Worm (Caenorhabditis elegans) whole organism, L4 larva: ENCODE data around the gene F56D6.9.
"Not testable (repeated sequence)": the region's sequence is repeated elsewhere in the genome, so short reads cannot be mapped to it uniquely, and the experiment has no call there.

Source experiments
- F26F4.8 ChIP-seq: fragments of 200-800 bp; sonication (Bioruptor generic); conservative IDR thresholded peaks from 2 replicates; pipeline ENCODE4 v1.3.6; 2022; ENCODE audit warnings: missing genetic modification characterization, missing compliant biosample characterization
- F37D6.2 ChIP-seq: sonication (generic microtip); optimal IDR thresholded peaks from 2 replicates; lab custom pipeline; 2016; ENCODE audit warnings: mild to moderate bottlenecking, missing genetic modification characterization, missing compliant biosample characterization
- F44E2.7 ChIP-seq: fragments of 200-800 bp; sonication (Bioruptor generic); IDR thresholded peaks from 2 replicates; pipeline ENCODE4 v2.1.2; 2022; ENCODE audit warnings: missing genetic modification characterization, missing compliant biosample characterization
- F49E8.2 ChIP-seq: sonication (generic microtip); optimal IDR thresholded peaks from 2 replicates; lab custom pipeline; 2016; ENCODE audit warnings: missing compliant biosample characterization, mild to moderate bottlenecking, missing genetic modification characterization, borderline replicate concordance
- T26A8.4 ChIP-seq: fragments of 200-800 bp; sonication (Bioruptor generic); IDR thresholded peaks from 2 replicates; pipeline ENCODE4 v1.3.6; 2022; ENCODE audit warnings: missing genetic modification characterization, missing compliant biosample characterization
- Y105C5A.15 ChIP-seq: fragments of 200-800 bp; sonication (Bioruptor generic); IDR thresholded peaks from 2 replicates; pipeline ENCODE4 v1.3.6; 2022; ENCODE audit warnings: missing genetic modification characterization, missing compliant biosample characterization
- Y48G9A.11 ChIP-seq: fragments of 200-800 bp; sonication (Bioruptor generic); IDR thresholded peaks from 2 replicates; pipeline ENCODE4 v1.3.6; 2022; ENCODE audit warnings: missing genetic modification reagents, missing genetic modification characterization, missing compliant biosample characterization
- aha-1 ChIP-seq: fragments of 150-350 bp; peaks from one replicate; lab custom pipeline; 2014; ENCODE audit warnings: missing biosample characterization, missing genetic modification characterization
- aly-2 ChIP-seq: sonication (generic microtip); optimal IDR thresholded peaks from 2 replicates; lab custom pipeline; 2018; ENCODE audit warnings: missing biosample characterization, missing genetic modification characterization
- ama-1 ChIP-seq: fragments of 150-350 bp; optimal IDR thresholded peaks from 2 replicates; lab custom pipeline; 2014; ENCODE audit warnings: inconsistent platforms, mixed read lengths
- ceh-62 ChIP-seq: sonication (generic microtip); optimal IDR thresholded peaks from 2 replicates; lab custom pipeline; 2017; ENCODE audit warnings: missing biosample characterization, missing genetic modification characterization
- ces-1 ChIP-seq: fragments of 150-350 bp; sonication (generic microtip); optimal IDR thresholded peaks from 4 replicates; lab custom pipeline; 2014; ENCODE audit warnings: missing biosample characterization, missing genetic modification reagents, missing genetic modification characterization
- daf-16 ChIP-seq, 3 experiments: sonication (generic microtip); optimal IDR thresholded peaks; 2 replicates each; lab custom pipeline; 2016 to 2017; ENCODE audit warnings: missing genetic modification characterization in 3 of 3, missing genetic modification reagents in 3 of 3, mild to moderate bottlenecking in 2 of 3, missing compliant biosample characterization in 2 of 3, missing biosample characterization in 1 of 3, moderate library complexity in 1 of 3
- duxl-1 ChIP-seq: sonication (generic microtip); optimal IDR thresholded peaks from 2 replicates; lab custom pipeline; 2016; ENCODE audit warnings: mild to moderate bottlenecking, missing genetic modification characterization, moderate library complexity, missing compliant biosample characterization; ENCODE audit not compliant: poor library complexity
- egl-27 ChIP-seq: sonication (generic microtip); optimal IDR thresholded peaks from 3 replicates; lab custom pipeline; 2017; ENCODE audit warnings: missing biosample characterization, missing genetic modification reagents, missing genetic modification characterization
- egl-43 ChIP-seq: fragments of 200-800 bp; sonication (Bioruptor generic); IDR thresholded peaks from 2 replicates; pipeline ENCODE4 v1.3.6; 2022; ENCODE audit warnings: missing genetic modification reagents, missing genetic modification characterization, missing compliant biosample characterization
- fkh-10 ChIP-seq: fragments of 150-350 bp; optimal IDR thresholded peaks from 2 replicates; lab custom pipeline; 2014; ENCODE audit warnings: missing biosample characterization, missing genetic modification reagents, missing genetic modification characterization
- gei-8 ChIP-seq: fragments of 200-800 bp; sonication (Bioruptor generic); optimal IDR thresholded peaks from 2 replicates; lab custom pipeline; 2018; ENCODE audit warnings: mild to moderate bottlenecking, missing genetic modification characterization, missing compliant biosample characterization
- hif-1 ChIP-seq, 2 experiments: sonication (generic microtip); optimal IDR thresholded peaks; 2 replicates each; lab custom pipeline; 2016 to 2017; ENCODE audit warnings: missing compliant biosample characterization in 2 of 2, missing genetic modification characterization in 2 of 2, missing genetic modification reagents in 2 of 2, missing genotype in 2 of 2, mild to moderate bottlenecking in 1 of 2
- lin-15B ChIP-seq: fragments of 150-350 bp; sonication (generic microtip); optimal IDR thresholded peaks from 3 replicates; lab custom pipeline; 2014; ENCODE audit warnings: missing biosample characterization, missing genetic modification characterization
- lin-38 ChIP-seq: fragments of 200-800 bp; sonication (Bioruptor generic); IDR thresholded peaks from 2 replicates; pipeline ENCODE4 v1.3.6; 2022; ENCODE audit warnings: missing genetic modification reagents, missing genetic modification characterization, missing compliant biosample characterization
- lin-39 ChIP-seq: fragments of 150-350 bp; optimal IDR thresholded peaks from 2 replicates; lab custom pipeline; 2014; ENCODE audit warnings: missing biosample characterization, missing genetic modification reagents, missing genetic modification characterization
- madf-5 ChIP-seq, 2 experiments: fragments of 200-800 bp; sonication (Bioruptor generic); IDR thresholded peaks; 2 replicates each; pipeline ENCODE4 v1.3.6; 2022; ENCODE audit warnings: missing compliant biosample characterization in 2 of 2, missing genetic modification characterization in 2 of 2
- nhr-42 ChIP-seq: fragments of 200-800 bp; sonication (Bioruptor generic); IDR thresholded peaks from 2 replicates; pipeline ENCODE4 v1.3.6; 2022; ENCODE audit warnings: missing genetic modification characterization, missing compliant biosample characterization
- nhr-48 ChIP-seq: sonication (generic microtip); optimal IDR thresholded peaks from 2 replicates; lab custom pipeline; 2016; ENCODE audit warnings: mild to moderate bottlenecking, missing genetic modification characterization, missing compliant biosample characterization
- pqm-1 ChIP-seq: sonication (generic microtip); optimal IDR thresholded peaks from 2 replicates; lab custom pipeline; 2017; ENCODE audit warnings: missing biosample characterization, missing genetic modification characterization
- skn-1 ChIP-seq: fragments of 150-350 bp; optimal IDR thresholded peaks from 2 replicates; lab custom pipeline; 2014; ENCODE audit warnings: missing biosample characterization, missing genetic modification characterization
- spr-1 ChIP-seq: sonication (generic microtip); optimal IDR thresholded peaks from 2 replicates; lab custom pipeline; 2016; ENCODE audit warnings: mild to moderate bottlenecking, missing genetic modification characterization, missing compliant biosample characterization
- tag-97 ChIP-seq: fragments of 200-800 bp; sonication (Bioruptor generic); IDR thresholded peaks from 2 replicates; pipeline ENCODE4 v1.3.6; 2022; ENCODE audit warnings: missing genetic modification characterization, missing compliant biosample characterization
- tra-1 ChIP-seq: fragments of 200-800 bp; sonication (Bioruptor generic); IDR thresholded peaks from 2 replicates; pipeline ENCODE4 v1.3.6; 2022; ENCODE audit warnings: missing genetic modification reagents, missing genetic modification characterization, missing compliant biosample characterization
- unc-130 ChIP-seq: sonication (generic microtip); optimal IDR thresholded peaks from 2 replicates; lab custom pipeline; 2016; ENCODE audit warnings: missing genetic modification reagents, missing genetic modification characterization, missing compliant biosample characterization
- vab-7 ChIP-seq: fragments of 200-800 bp; sonication (Bioruptor generic); IDR thresholded peaks from 2 replicates; pipeline ENCODE4 v1.3.6; 2022; ENCODE audit warnings: missing genetic modification reagents, missing genetic modification characterization, missing compliant biosample characterization
- zfp-2 ChIP-seq: sonication (generic microtip); optimal IDR thresholded peaks from 2 replicates; lab custom pipeline; 2016; ENCODE audit warnings: mild to moderate bottlenecking, missing genetic modification characterization, missing compliant biosample characterization
- zip-11 ChIP-seq: fragments of 200-800 bp; sonication (Bioruptor generic); IDR thresholded peaks from 2 replicates; pipeline ENCODE4 v1.3.6; 2022; ENCODE audit warnings: missing genetic modification characterization, missing compliant biosample characterization
- ztf-7 ChIP-seq: fragments of 150-350 bp; optimal IDR thresholded peaks from 2 replicates; lab custom pipeline; 2014; ENCODE audit warnings: missing biosample characterization, missing genetic modification characterization

Gene F56D6.9

ce11 chrIV:3907506-3908188, 15.5 kb downstream of the F56D6.9 start, which contains the start of the genes F56D6.22 and F56D6.12:
TSS of gene F56D6.22 (minus strand) at chrIV:3907606.
TSS of gene F56D6.12 (plus strand) at chrIV:3908138.
- no peak for TF ChIP-seq zip-11 (GFP tag; lab: Robert Waterston, UW)

DNA sequence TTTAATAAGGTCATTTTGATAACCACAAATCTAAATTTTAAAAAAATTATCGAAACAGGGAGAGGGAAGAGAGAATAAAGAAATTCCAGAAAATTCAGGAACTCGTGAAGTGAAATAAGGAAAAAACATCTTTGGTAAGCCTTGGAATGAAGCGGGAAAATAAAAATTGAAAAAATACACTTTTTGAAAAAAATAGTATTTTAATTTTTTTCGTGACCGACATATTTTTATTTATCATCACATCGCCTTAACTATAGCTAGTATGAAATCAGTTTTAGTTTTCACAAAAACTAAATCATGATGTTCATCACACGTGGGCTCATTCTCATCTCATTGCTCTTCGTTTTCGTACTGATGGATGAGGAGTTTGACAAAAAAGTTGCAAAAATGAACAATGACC, 17.0 kb downstream of the F56D6.9 start, which contains the start of gene F56D6.13:
F56D6.13 (plus strand) TSS at position 301 of the 400 bp plus-strand sequence.
- TF ChIP-seq daf-16 (GFP tag; optimal IDR thresholded peaks at IDR 0.05; lab: Kevin White, UChicago), result no peak
- TF ChIP-seq daf-16 (tag; optimal IDR thresholded peaks at IDR 0.05; lab: Kevin White, UChicago), result no peak
- TF ChIP-seq skn-1, result no peak
- no peak for TF ChIP-seq Y48G9A.11 (GFP tag; lab: Robert Waterston, UW)
- no peak for TF ChIP-seq F49E8.2 (tag; lab: Kevin White, UChicago)
- TF ChIP-seq, all 104 proteins: peak for 0

DNA sequence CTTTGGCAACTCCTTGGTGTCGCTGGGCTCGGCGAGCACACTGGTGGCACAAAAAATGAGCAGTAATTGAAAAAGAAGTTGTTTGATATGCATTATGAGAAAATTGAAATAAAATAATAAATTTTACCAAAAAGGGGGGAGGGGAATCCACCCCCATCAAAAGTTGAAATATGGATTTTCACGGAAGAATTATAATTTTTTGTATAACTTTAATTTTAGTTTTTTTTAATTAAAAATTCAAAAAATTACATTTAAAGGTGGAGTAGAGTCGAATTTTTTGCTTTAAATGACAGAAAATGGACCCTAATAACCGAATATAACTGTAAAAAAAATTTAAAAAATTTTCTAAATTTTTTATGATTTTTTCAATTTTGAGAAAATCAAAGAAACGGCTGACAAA, 19.7 kb downstream of the F56D6.9 start, which contains the start of gene F56D6.18:
F56D6.18 (minus strand) TSS at position 101 of the 400 bp plus-strand sequence.
- not testable (repeated sequence) for TF ChIP-seq lin-38; vab-7 (GFP tag; lab: Robert Waterston, UW); duxl-1 (tag; lab: Kevin White, UChicago)

DNA sequence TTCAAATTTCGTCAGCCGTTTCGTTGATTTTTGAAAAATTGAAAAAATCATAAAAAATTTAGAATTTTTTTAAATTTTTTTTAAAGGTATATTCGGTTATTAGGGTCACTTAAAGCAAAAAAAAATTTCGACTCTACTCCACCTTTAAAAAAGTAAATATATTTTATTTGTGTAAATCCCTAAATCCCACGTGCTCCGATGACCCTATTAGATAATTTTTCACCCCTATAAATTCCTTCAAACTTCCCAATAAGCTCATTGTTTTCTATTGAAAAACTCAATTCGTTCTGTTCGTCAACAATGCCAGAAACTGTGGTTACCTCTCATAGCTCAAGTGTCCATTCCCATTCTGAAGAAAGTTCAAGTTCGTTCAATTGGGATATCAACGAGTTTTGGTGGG, 20.5 kb downstream of the F56D6.9 start, which contains the start of gene F56D6.20:
F56D6.20 (plus strand) TSS at position 301 of the 400 bp plus-strand sequence.
- TF ChIP-seq zfp-2 (tag; lab: Kevin White, UChicago), result no peak
- no peak for TF ChIP-seq F37D6.2 (tag; lab: Kevin White, UChicago)
- no peak for TF ChIP-seq T26A8.4
- no peak for TF ChIP-seq Y105C5A.15 (GFP tag; lab: Robert Waterston, UW)
- TF ChIP-seq aha-1 (tag; lab: Kevin White, UChicago), result no peak
- no peak for TF ChIP-seq aly-2 (tag; lab: Kevin White, UChicago)
- no peak for TF ChIP-seq nhr-48 (tag; lab: Kevin White, UChicago)
- TF ChIP-seq tra-1 (GFP tag; lab: Robert Waterston, UW), result no peak
- TF ChIP-seq lin-39 (tag; lab: Kevin White, UChicago), result no peak
- no peak for TF ChIP-seq unc-130 (GFP tag; lab: Kevin White, UChicago)
- TF ChIP-seq pqm-1 (tag; lab: Kevin White, UChicago), result no peak
- no peak for TF ChIP-seq spr-1 (tag; lab: Kevin White, UChicago)

DNA sequence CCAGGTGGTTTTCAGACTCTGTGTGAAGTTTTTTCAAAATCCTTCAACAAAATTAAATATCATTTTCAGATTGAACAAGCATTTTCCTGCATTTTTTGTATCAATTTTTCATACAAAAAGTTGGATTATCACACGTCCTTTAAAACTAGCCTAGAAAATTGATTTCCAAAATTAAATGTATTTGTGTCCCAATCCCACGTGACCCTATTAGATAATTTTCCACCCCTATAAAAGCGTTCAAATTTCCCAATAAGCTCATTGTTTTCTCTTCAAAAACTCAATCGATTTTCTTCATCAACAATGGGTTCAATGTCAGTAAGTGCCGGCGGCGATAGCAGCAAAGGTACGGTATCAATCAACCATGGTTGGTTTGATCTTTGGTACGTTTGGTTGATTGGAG, 22.3 kb downstream of the F56D6.9 start, which contains the start of gene F56D6.19:
F56D6.19 (plus strand) TSS at position 301 of the 400 bp plus-strand sequence.
- TF ChIP-seq tag-97 (no peak), ama-1 (lab: Kevin White, UChicago) (no peak), zip-11 (GFP tag; lab: Robert Waterston, UW) (no peak), egl-27 (no peak), ces-1 (GFP tag; lab: Kevin White, UChicago) (no peak), F26F4.8 (GFP tag; lab: Robert Waterston, UW) (no peak), ceh-62 (tag; lab: Kevin White, UChicago) (no peak), ztf-7 (tag; lab: Kevin White, UChicago) (no peak), egl-43 (GFP tag; lab: Robert Waterston, UW) (no peak), hif-1 (tag; optimal IDR thresholded peaks at IDR 0.05; lab: Kevin White, UChicago) (no peak), gei-8 (GFP tag; lab: Kevin White, UChicago) (no peak), lin-15B (no peak), F44E2.7 (GFP tag; lab: Robert Waterston, UW) (no peak), fkh-10 (no peak), duxl-1 (tag; lab: Kevin White, UChicago) (no peak), nhr-42 (no peak), madf-5 (GFP tag; IDR thresholded peaks at IDR 0.05; lab: Robert Waterston, UW) (no peak)
